Fruit fly (Drosophila melanogaster): ENCODE data around the gene Pgd.

The Pgd gene

DNA sequence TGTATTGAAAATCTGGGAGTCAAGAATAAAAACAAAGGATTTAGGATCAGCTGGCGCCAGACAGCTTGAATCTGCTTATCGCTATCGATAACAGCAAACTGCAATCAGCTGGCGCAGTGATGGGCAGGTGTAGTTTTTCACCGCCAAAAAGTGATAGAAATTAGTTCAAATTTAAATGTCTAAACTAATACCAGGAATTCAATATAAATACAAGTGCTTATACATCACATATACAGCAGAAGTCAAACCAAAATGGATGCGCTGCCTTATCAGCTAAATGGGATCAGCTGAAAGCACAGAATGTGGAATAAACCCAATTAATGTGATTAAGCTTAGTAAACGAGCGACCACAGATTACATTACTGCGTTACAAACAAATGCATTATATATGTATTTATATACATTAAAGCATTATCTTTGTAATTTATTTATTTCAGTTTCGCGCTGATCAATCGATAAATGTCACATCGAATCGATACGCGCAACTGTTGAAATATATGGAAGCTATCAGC, 35.9 kb downstream of the Pgd start, which contains the start of gene pn:
Gene pn, plus strand, starts transcription at position 462 of the 512 bp plus-strand sequence.
- TF ChIP-seq Rel (GFP tag; optimal IDR thresholded peaks at IDR 0.05) (no peak), Rel (tag; optimal IDR thresholded peaks at IDR 0.05) (peak; percentile 20), Myc (optimal IDR thresholded peaks at IDR 0.05) (peak; percentile 71), usp (GFP tag; optimal IDR thresholded peaks at IDR 0.05) (no peak)

dm6 chrX:2184563-2184962, 39.6 kb downstream of the Pgd start, which contains the start of the genes Nmd3 and CG17776:
Gene Nmd3 (minus strand): TSS chrX:2184668.
Gene CG17776 (plus strand): TSS chrX:2184725.
- no peak for TF ChIP-seq psq (GFP tag; optimal IDR thresholded peaks at IDR 0.05)
- TF ChIP-seq woc (GFP tag; optimal IDR thresholded peaks at IDR 0.05) = no peak
- no peak for TF ChIP-seq Abd-B (GFP tag; optimal IDR thresholded peaks at IDR 0.05)
- no peak for TF ChIP-seq br (GFP tag; optimal IDR thresholded peaks at IDR 0.05)
- no peak for TF ChIP-seq ey (GFP tag; optimal IDR thresholded peaks at IDR 0.05)
- no peak for TF ChIP-seq CrebA (GFP tag; optimal IDR thresholded peaks at IDR 0.05; ENCODE audit: borderline replicate concordance)
- no peak for TF ChIP-seq CG32264 (GFP tag; optimal IDR thresholded peaks at IDR 0.05)
- TF ChIP-seq foxo (GFP tag; optimal IDR thresholded peaks at IDR 0.05) = peak in 1 of 2 experiments; percentile 13
- TF ChIP-seq Jra (GFP tag; optimal IDR thresholded peaks at IDR 0.05) = no peak
- TF ChIP-seq dl (GFP tag; optimal IDR thresholded peaks at IDR 0.05; ENCODE audit: insufficient read depth in 1 of 2, partially characterized antibody in 2 of 2) = no peak
- TF ChIP-seq Dif (GFP tag; optimal IDR thresholded peaks at IDR 0.05; ENCODE audit: partially characterized antibody) = no peak
- TF ChIP-seq Myc (optimal IDR thresholded peaks at IDR 0.05) = peak; percentile 97
- TF ChIP-seq Rel (GFP tag; optimal IDR thresholded peaks at IDR 0.05) = no peak
- peak; percentile 55 for TF ChIP-seq Rel (tag; optimal IDR thresholded peaks at IDR 0.05)
- no peak for TF ChIP-seq jim (GFP tag; optimal IDR thresholded peaks at IDR 0.05)
- TF ChIP-seq rgr (GFP tag; optimal IDR thresholded peaks at IDR 0.05) = peak; percentile 8
- no peak for TF ChIP-seq Hr78 (GFP tag; optimal IDR thresholded peaks at IDR 0.05)
- TF ChIP-seq Hnf4 (GFP tag; optimal IDR thresholded peaks at IDR 0.05) = no peak
- no peak for TF ChIP-seq h (GFP tag; optimal IDR thresholded peaks at IDR 0.05)
- no peak for TF ChIP-seq sv (GFP tag; optimal IDR thresholded peaks at IDR 0.05)
- no peak for TF ChIP-seq fru (GFP tag; optimal IDR thresholded peaks at IDR 0.05)
- no peak for TF ChIP-seq lola (GFP tag; optimal IDR thresholded peaks at IDR 0.05)
- peak; percentile 1 for TF ChIP-seq Sp1 (GFP tag; optimal IDR thresholded peaks at IDR 0.05)
- TF ChIP-seq CG9705 (GFP tag; optimal IDR thresholded peaks at IDR 0.05) = no peak
- TF ChIP-seq HLH106 (tag; optimal IDR thresholded peaks at IDR 0.05) = peak; percentile 27
- TF ChIP-seq Vsx2 (GFP tag; optimal IDR thresholded peaks at IDR 0.05; ENCODE audit: partially characterized antibody) = no peak
- TF ChIP-seq tai (GFP tag; optimal IDR thresholded peaks at IDR 0.05) = no peak
- no peak for TF ChIP-seq GATAd (GFP tag; optimal IDR thresholded peaks at IDR 0.05)
- TF ChIP-seq dmrt93B (GFP tag; optimal IDR thresholded peaks at IDR 0.05) = no peak
- no peak for TF ChIP-seq sage (GFP tag; optimal IDR thresholded peaks at IDR 0.05)

dm6 chrX:2186555-2186954, 41.6 kb downstream of the Pgd start, which contains the start of gene CG17777:
Gene CG17777 (plus strand): TSS chrX:2186855.
- TF ChIP-seq psq (GFP tag; optimal IDR thresholded peaks at IDR 0.05) (no peak), br (GFP tag; optimal IDR thresholded peaks at IDR 0.05) (no peak), Abd-B (GFP tag; optimal IDR thresholded peaks at IDR 0.05) (no peak), Myc (optimal IDR thresholded peaks at IDR 0.05) (no peak), Jra (GFP tag; optimal IDR thresholded peaks at IDR 0.05) (no peak), Vsx2 (GFP tag; optimal IDR thresholded peaks at IDR 0.05; ENCODE audit: partially characterized antibody) (no peak), Mio (GFP tag; optimal IDR thresholded peaks at IDR 0.05) (no peak), OdsH (GFP tag; optimal IDR thresholded peaks at IDR 0.05) (no peak), sage (GFP tag; optimal IDR thresholded peaks at IDR 0.05) (no peak), CrebA (GFP tag; optimal IDR thresholded peaks at IDR 0.05; ENCODE audit: borderline replicate concordance) (no peak), Hr83 (GFP tag; optimal IDR thresholded peaks at IDR 0.05; ENCODE audit: poor library complexity, severe bottlenecking) (no peak), brk (GFP tag; optimal IDR thresholded peaks at IDR 0.05) (no peak), rgr (GFP tag; optimal IDR thresholded peaks at IDR 0.05) (no peak), GATAd (GFP tag; optimal IDR thresholded peaks at IDR 0.05) (no peak), Sp1 (GFP tag; optimal IDR thresholded peaks at IDR 0.05) (no peak), Dfd (GFP tag; optimal IDR thresholded peaks at IDR 0.05) (no peak), fru (GFP tag; optimal IDR thresholded peaks at IDR 0.05) (no peak)

Data from whole organism, wandering third instar larva.